Fruit fly (Drosophila melanogaster) whole organism, embryonic: ENCODE measurements around the gene CG8960.

Experiments used
- BEAF-32 ChIP-seq: fragments of 200-800 bp; sonication (Bioruptor generic); optimal IDR thresholded peaks from 3 replicates; lab custom pipeline; 2017; ENCODE audit warnings: missing biosample characterization, missing genetic modification characterization, mild to moderate bottlenecking, moderate library complexity, missing genetic modification reagents
- Bgb ChIP-seq: fragments of 200-800 bp; sonication (Bioruptor generic); IDR thresholded peaks from 2 replicates; pipeline ENCODE4 v1.3.6; 2022; ENCODE audit warnings: missing biosample characterization, missing genetic modification characterization; ENCODE audit not compliant: partially characterized antibody
- CG10267 ChIP-seq: fragments of 200-800 bp; sonication (Bioruptor generic); optimal IDR thresholded peaks from 2 replicates; lab custom pipeline; 2018; ENCODE audit warnings: missing biosample characterization, mild to moderate bottlenecking, missing genetic modification characterization, moderate library complexity
- CG10462 ChIP-seq: fragments of 200-800 bp; sonication (Bioruptor generic); optimal IDR thresholded peaks from 2 replicates; lab custom pipeline; 2016; ENCODE audit warnings: missing biosample characterization, missing genetic modification characterization
- CG11504 ChIP-seq: fragments of 200-800 bp; sonication (Bioruptor generic); optimal IDR thresholded peaks from 3 replicates; lab custom pipeline; 2019; ENCODE audit warnings: missing biosample characterization, mild to moderate bottlenecking, missing genetic modification characterization, moderate library complexity
- CG12744 ChIP-seq: fragments of 200-800 bp; sonication (Bioruptor generic); optimal IDR thresholded peaks from 2 replicates; lab custom pipeline; 2016; ENCODE audit warnings: missing biosample characterization, missing genetic modification characterization
- CG13296 ChIP-seq: fragments of 200-800 bp; sonication (Bioruptor generic); optimal IDR thresholded peaks from 3 replicates; lab custom pipeline; 2018; ENCODE audit warnings: missing biosample characterization, mild to moderate bottlenecking, missing genetic modification characterization
- CG14014 ChIP-seq: fragments of 200-800 bp; sonication (Bioruptor generic); IDR thresholded peaks from 2 replicates; pipeline ENCODE4 v1.3.6; 2022; ENCODE audit warnings: missing biosample characterization, missing genetic modification characterization
- CG15514 ChIP-seq: fragments of 200-800 bp; sonication (Bioruptor generic); optimal IDR thresholded peaks from 3 replicates; lab custom pipeline; 2017; ENCODE audit warnings: missing biosample characterization, missing genetic modification characterization, mild to moderate bottlenecking, moderate library complexity, missing genetic modification reagents
- CG17186 ChIP-seq: fragments of 200-800 bp; sonication (Bioruptor generic); optimal IDR thresholded peaks from 3 replicates; lab custom pipeline; 2017; ENCODE audit warnings: missing biosample characterization, missing genetic modification reagents, missing genetic modification characterization
- CG17328 ChIP-seq: fragments of 200-800 bp; sonication (Bioruptor generic); IDR thresholded peaks from 2 replicates; pipeline ENCODE4 v1.3.6; 2022; ENCODE audit warnings: missing biosample characterization, missing genetic modification characterization
- CG17568 ChIP-seq: fragments of 200-800 bp; sonication (Bioruptor generic); optimal IDR thresholded peaks from 2 replicates; lab custom pipeline; 2018; ENCODE audit warnings: missing biosample characterization, mild to moderate bottlenecking, missing genetic modification characterization, moderate library complexity
- CG17912 ChIP-seq: fragments of 200-800 bp; sonication (Bioruptor generic); optimal IDR thresholded peaks from 2 replicates; lab custom pipeline; 2018; ENCODE audit warnings: missing biosample characterization, mild to moderate bottlenecking, missing genetic modification characterization
- CG1832 ChIP-seq: fragments of 200-800 bp; sonication (Bioruptor generic); optimal IDR thresholded peaks from 2 replicates; lab custom pipeline; 2017; ENCODE audit warnings: missing biosample characterization, mild to moderate bottlenecking, missing genetic modification characterization, inconsistent platforms
- CG2120 ChIP-seq: fragments of 200-800 bp; sonication (Bioruptor generic); optimal IDR thresholded peaks from 3 replicates; lab custom pipeline; 2016; ENCODE audit warnings: missing biosample characterization, missing genetic modification characterization
- CG3847 ChIP-seq: fragments of 200-800 bp; sonication (Bioruptor generic); IDR thresholded peaks from 2 replicates; pipeline ENCODE4 v1.3.6; 2022; ENCODE audit warnings: missing biosample characterization, missing genetic modification characterization
- CG7357 ChIP-seq: fragments of 200-800 bp; sonication (Bioruptor generic); IDR thresholded peaks from 3 replicates; pipeline ENCODE4 v1.3.6; 2022; ENCODE audit warnings: missing biosample characterization, missing genetic modification characterization
- CG7786 ChIP-seq: fragments of 200-800 bp; sonication (Bioruptor generic); optimal IDR thresholded peaks from 2 replicates; lab custom pipeline; 2016; ENCODE audit warnings: missing biosample characterization, missing genetic modification characterization
- CG7963 ChIP-seq: fragments of 200-800 bp; sonication (Bioruptor generic); IDR thresholded peaks from 3 replicates; pipeline ENCODE4 v1.3.6; 2022; ENCODE audit warnings: missing biosample characterization, missing genetic modification characterization; ENCODE audit not compliant: partially characterized antibody
- CG8478 ChIP-seq: fragments of >200 bp; optimal IDR thresholded peaks from 2 replicates; lab custom pipeline; 2018
- CTCF ChIP-seq: fragments of 200-800 bp; sonication (Bioruptor generic); optimal IDR thresholded peaks from 2 replicates; lab custom pipeline; 2017; ENCODE audit warnings: missing biosample characterization, mild to moderate bottlenecking, missing genetic modification characterization, moderate library complexity
- CrebB ChIP-seq: fragments of 200-800 bp; sonication (Bioruptor generic); optimal IDR thresholded peaks from 3 replicates; lab custom pipeline; 2018; ENCODE audit warnings: missing biosample characterization, mild to moderate bottlenecking, missing genetic modification characterization
- Dek ChIP-seq: fragments of 200-800 bp; sonication (Bioruptor generic); optimal IDR thresholded peaks from 3 replicates; lab custom pipeline; 2019; ENCODE audit warnings: missing biosample characterization, mild to moderate bottlenecking, missing genetic modification characterization, moderate library complexity
- Dip2 ChIP-seq: fragments of 200-800 bp; sonication (Bioruptor generic); IDR thresholded peaks from 2 replicates; pipeline ENCODE4 v1.3.6; 2022; ENCODE audit warnings: missing biosample characterization, missing genetic modification characterization
- E2f1 ChIP-seq: fragments of 200-800 bp; sonication (Bioruptor generic); IDR thresholded peaks from 2 replicates; pipeline ENCODE4 v1.3.6; 2022; ENCODE audit warnings: missing biosample characterization, missing genetic modification characterization
- Fer2 ChIP-seq: fragments of 200-800 bp; sonication (Bioruptor generic); optimal IDR thresholded peaks from 2 replicates; lab custom pipeline; 2018; ENCODE audit warnings: missing biosample characterization, mild to moderate bottlenecking, missing genetic modification characterization, moderate library complexity
- H2.0 ChIP-seq: fragments of 200-800 bp; sonication (Bioruptor generic); IDR thresholded peaks from 2 replicates; pipeline ENCODE4 v1.3.6; 2022; ENCODE audit warnings: missing biosample characterization, missing genetic modification characterization
- Lim3 ChIP-seq: fragments of 200-800 bp; sonication (Bioruptor generic); IDR thresholded peaks from 2 replicates; pipeline ENCODE4 v1.3.6; 2022; ENCODE audit warnings: missing biosample characterization, missing genetic modification characterization
- MBD-R2 ChIP-seq: fragments of 200-800 bp; sonication (Bioruptor generic); IDR thresholded peaks from 2 replicates; pipeline ENCODE4 v1.3.6; 2022; ENCODE audit warnings: missing biosample characterization, missing genetic modification characterization
- MTF-1 ChIP-seq: fragments of 200-800 bp; sonication (Bioruptor generic); optimal IDR thresholded peaks from 2 replicates; lab custom pipeline; 2018; ENCODE audit warnings: missing biosample characterization, mild to moderate bottlenecking, missing genetic modification characterization, borderline replicate concordance
- Nf-YB ChIP-seq: fragments of 200-800 bp; sonication (Bioruptor generic); optimal IDR thresholded peaks from 3 replicates; lab custom pipeline; 2019; ENCODE audit warnings: missing biosample characterization, mild to moderate bottlenecking, missing genetic modification characterization, moderate library complexity
- Oaz ChIP-seq: fragments of 200-800 bp; sonication (Bioruptor generic); IDR thresholded peaks from 2 replicates; pipeline ENCODE4 v1.3.6; 2022; ENCODE audit warnings: missing biosample characterization, missing genetic modification characterization
- Ssrp ChIP-seq: fragments of 200-800 bp; sonication (Bioruptor generic); optimal IDR thresholded peaks from 2 replicates; lab custom pipeline; 2018; ENCODE audit warnings: missing biosample characterization, mild to moderate bottlenecking, missing genetic modification characterization, moderate library complexity
- TFAM ChIP-seq: fragments of 200-800 bp; sonication (Bioruptor generic); optimal IDR thresholded peaks from 2 replicates; lab custom pipeline; 2017; ENCODE audit warnings: missing biosample characterization, missing genetic modification characterization, inconsistent platforms
- Trl ChIP-seq, 3 experiments: fragments of >200 bp in 2 of 3; fragments of 200-800 bp in 1 of 3; sonication (Bioruptor generic) in 1 of 3; optimal IDR thresholded peaks; 2 replicates in 1 of 3; 3 replicates in 2 of 3; lab custom pipeline; 2016 to 2017; ENCODE audit warnings: missing biosample characterization in 1 of 3, missing genetic modification characterization in 1 of 3
- ash1 ChIP-seq: fragments of 200-800 bp; sonication (Bioruptor generic); optimal IDR thresholded peaks from 2 replicates; lab custom pipeline; 2018; ENCODE audit warnings: missing biosample characterization, mild to moderate bottlenecking, missing genetic modification characterization
- disco-r ChIP-seq: fragments of 200-800 bp; sonication (Bioruptor generic); optimal IDR thresholded peaks from 2 replicates; lab custom pipeline; 2016; ENCODE audit warnings: missing biosample characterization, missing genetic modification characterization
- ewg ChIP-seq: fragments of 200-800 bp; sonication (Bioruptor generic); optimal IDR thresholded peaks from 3 replicates; lab custom pipeline; 2017; ENCODE audit warnings: mild to moderate bottlenecking, missing biosample characterization, missing genetic modification reagents, missing genetic modification characterization
- ham ChIP-seq: fragments of 200-800 bp; sonication (Bioruptor generic); IDR thresholded peaks from 2 replicates; pipeline ENCODE4 v1.3.6; 2022; ENCODE audit warnings: missing biosample characterization, missing genetic modification characterization
- jumu ChIP-seq: fragments of 200-800 bp; sonication (Bioruptor generic); optimal IDR thresholded peaks from 3 replicates; lab custom pipeline; 2016; ENCODE audit warnings: missing biosample characterization, missing genetic modification characterization
- knrl ChIP-seq: fragments of 200-800 bp; sonication (Bioruptor generic); IDR thresholded peaks from 3 replicates; pipeline ENCODE4 v1.3.6; 2022; ENCODE audit warnings: missing biosample characterization, missing genetic modification characterization; ENCODE audit not compliant: partially characterized antibody
- lab ChIP-seq: fragments of 200-800 bp; sonication (Bioruptor generic); optimal IDR thresholded peaks from 3 replicates; lab custom pipeline; 2017; ENCODE audit warnings: missing biosample characterization, missing genetic modification characterization, mild to moderate bottlenecking, moderate library complexity, missing genetic modification reagents
- p53 ChIP-seq: fragments of 200-800 bp; sonication (Bioruptor generic); optimal IDR thresholded peaks from 2 replicates; lab custom pipeline; 2016; ENCODE audit warnings: missing biosample characterization, missing genetic modification characterization
- pan ChIP-seq, 4 experiments: fragments of >200 bp in 3 of 4; fragments of 200-800 bp in 1 of 4; sonication (Bioruptor generic) in 1 of 4; optimal IDR thresholded peaks in 3 of 4; IDR thresholded peaks in 1 of 4; 2 replicates each; pipeline versions ENCODE4 v1.3.6 to Lab custom; 2017 to 2022; ENCODE audit warnings: missing biosample characterization in 2 of 4, missing genetic modification characterization in 2 of 4, mixed read lengths in 1 of 4
- psq ChIP-seq: fragments of 200-800 bp; sonication (Bioruptor generic); optimal IDR thresholded peaks from 2 replicates; lab custom pipeline; 2017; ENCODE audit warnings: missing biosample characterization, missing genetic modification characterization
- stwl ChIP-seq: fragments of 200-800 bp; sonication (Bioruptor generic); optimal IDR thresholded peaks from 3 replicates; lab custom pipeline; 2018; ENCODE audit warnings: missing biosample characterization, mild to moderate bottlenecking, missing genetic modification characterization, moderate library complexity
- trem ChIP-seq: fragments of 200-800 bp; optimal IDR thresholded peaks from 3 replicates; lab custom pipeline; 2019; ENCODE audit warnings: missing biosample characterization, mild to moderate bottlenecking, missing genetic modification characterization, moderate library complexity
- vvl ChIP-seq: fragments of 200-800 bp; sonication (Bioruptor generic); IDR thresholded peaks from 2 replicates; pipeline ENCODE4 v1.3.6; 2022; ENCODE audit warnings: missing biosample characterization, missing genetic modification characterization
- wek ChIP-seq: fragments of 200-800 bp; sonication (Bioruptor generic); optimal IDR thresholded peaks from 3 replicates; lab custom pipeline; 2018; ENCODE audit warnings: missing biosample characterization, mild to moderate bottlenecking, missing genetic modification characterization, moderate library complexity
- wor ChIP-seq: fragments of 200-800 bp; sonication (Bioruptor generic); IDR thresholded peaks from 2 replicates; pipeline ENCODE4 v1.3.6; 2022; ENCODE audit warnings: missing biosample characterization, missing genetic modification characterization
- zen ChIP-seq: fragments of 200-800 bp; sonication (Bioruptor generic); optimal IDR thresholded peaks from 3 replicates; lab custom pipeline; 2018; ENCODE audit warnings: missing biosample characterization, mild to moderate bottlenecking, missing genetic modification characterization, moderate library complexity

CG8960 gene

dm6 chr3L:2237034-2237433, 40.2 kb downstream of the CG8960 start, which contains the start of gene CG9018 (continued):
- TF ChIP-seq pan (optimal IDR thresholded peaks at IDR 0.05; lab: Kevin White, UChicago) = no peak
- no peak for TF ChIP-seq pan (GFP tag; optimal IDR thresholded peaks at IDR 0.05 in 1 of 2, IDR thresholded peaks at IDR 0.05 in 1 of 2)
- no peak for TF ChIP-seq jumu (GFP tag; lab: Kevin White, UChicago)
- peak; percentile 68 for TF ChIP-seq CG3847
- no peak for TF ChIP-seq H2.0 (GFP tag; lab: Robert Waterston, UW)
- TF ChIP-seq CG17328 = no peak
- TF ChIP-seq wek (GFP tag; lab: Kevin White, UChicago) = no peak
- no peak for TF ChIP-seq CG14014 (GFP tag; lab: Robert Waterston, UW)
- no peak for TF ChIP-seq E2f1 (GFP tag; lab: Robert Waterston, UW)
- no peak for TF ChIP-seq CG10462 (GFP tag; lab: Kevin White, UChicago)
- no peak for TF ChIP-seq CG17568 (GFP tag; lab: Kevin White, UChicago)
- peak; percentile 32 for TF ChIP-seq p53 (GFP tag; lab: Kevin White, UChicago)
- no peak for TF ChIP-seq lab (GFP tag; lab: Kevin White, UChicago)
- TF ChIP-seq Nf-YB (GFP tag; lab: Kevin White, UChicago) = no peak
- no peak for TF ChIP-seq Fer2
- TF ChIP-seq Lim3 (GFP tag; lab: Robert Waterston, UW) = no peak
- no peak for TF ChIP-seq CG17912 (GFP tag; lab: Kevin White, UChicago)
- no peak for TF ChIP-seq psq
- TF ChIP-seq CTCF (GFP tag; lab: Kevin White, UChicago) = peak; percentile 96
- TF ChIP-seq ham (GFP tag; lab: Robert Waterston, UW) = no peak
- TF ChIP-seq trem (tag; lab: Kevin White, UChicago) = peak; percentile 74
- peak; percentile 16 for TF ChIP-seq CG17186
- peak; percentile 61 for TF ChIP-seq stwl (tag; lab: Kevin White, UChicago)
- TF ChIP-seq ewg (GFP tag; lab: Kevin White, UChicago) = no peak
- no peak for TF ChIP-seq TFAM (GFP tag; lab: Kevin White, UChicago)
- 0 out of 3 replicates have a peak, but pooled peaks have one; percentile 16 for TF ChIP-seq CG7963 (GFP tag; lab: Robert Waterston, UW)
- TF ChIP-seq Bgb (GFP tag; lab: Robert Waterston, UW) = no peak
- TF ChIP-seq knrl (GFP tag; lab: Robert Waterston, UW) = peak; percentile 34; the same call in 1 of the 3 replicates
- TF ChIP-seq Dek = peak; percentile 12
- no peak for TF ChIP-seq MTF-1 (GFP tag; lab: Kevin White, UChicago)
- peak; percentile 50 for TF ChIP-seq BEAF-32
- peak; percentile 48 for TF ChIP-seq CG15514 (GFP tag; lab: Kevin White, UChicago)
- no peak for TF ChIP-seq Trl (optimal IDR thresholded peaks at IDR 0.05; lab: Kevin White, UChicago)
- TF ChIP-seq Trl (GFP tag; optimal IDR thresholded peaks at IDR 0.05; lab: Kevin White, UChicago) = peak; percentile 25
- no peak for TF ChIP-seq CG2120 (GFP tag; lab: Kevin White, UChicago)
- TF ChIP-seq CG10267 (tag; lab: Kevin White, UChicago) = peak; percentile 56
- TF ChIP-seq CG1832 (GFP tag; lab: Kevin White, UChicago) = no peak
- TF ChIP-seq CG8478 (lab: Kevin White, UChicago) = no peak
- TF ChIP-seq disco-r (GFP tag; lab: Kevin White, UChicago) = no peak
- TF ChIP-seq CG7357 (GFP tag; lab: Robert Waterston, UW) = no peak
- TF ChIP-seq CrebB (tag; lab: Kevin White, UChicago) = no peak
- no peak for TF ChIP-seq Dip2 (GFP tag; lab: Robert Waterston, UW)
- TF ChIP-seq ash1 (GFP tag; lab: Kevin White, UChicago) = no peak
- no peak for TF ChIP-seq CG13296 (GFP tag; lab: Kevin White, UChicago)
- peak; percentile 20 for TF ChIP-seq zen (tag; lab: Kevin White, UChicago)
- TF ChIP-seq CG11504 (tag; lab: Kevin White, UChicago) = no peak
- TF ChIP-seq Ssrp = no peak
- no peak for TF ChIP-seq Oaz
- TF ChIP-seq vvl (GFP tag; lab: Robert Waterston, UW) = no peak
- no peak for TF ChIP-seq wor (GFP tag; lab: Robert Waterston, UW)
- TF ChIP-seq CG12744 = no peak
- 0 out of 2 replicates have a peak, but pooled peaks have one; percentile 36 for TF ChIP-seq MBD-R2 (GFP tag; lab: Robert Waterston, UW)
- no peak for TF ChIP-seq CG7786
